Fruit fly (Drosophila melanogaster) Kc167 (cell line): ENCODE measurements around the gene CG45690.

Source experiments
- h ChIP-seq: fragments of >200 bp; optimal IDR thresholded peaks from 3 replicates; lab custom pipeline; 2018; ENCODE audit warnings: missing external identifiers
- insv ChIP-seq: fragments of >200 bp; optimal IDR thresholded peaks from 3 replicates; lab custom pipeline; 2018; ENCODE audit warnings: missing external identifiers
- psq ChIP-seq: fragments of >200 bp; optimal IDR thresholded peaks from 2 replicates; lab custom pipeline; 2017; ENCODE audit warnings: missing external identifiers

dm6 chr2L:10704425-10704824 lies 46.3 kb downstream of the CG45690 start:
- TF ChIP-seq h (lab: Kevin White, UChicago) (no peak), insv (lab: Kevin White, UChicago) (no peak), psq (lab: Kevin White, UChicago) (no peak)
